Worm (Caenorhabditis elegans) whole organism, L2 larva: Measurements from ENCODE around the gene C36A4.4.

Experiments
- C34F6.9 ChIP-seq: fragments of 150-350 bp; optimal IDR thresholded peaks from 2 replicates; lab custom pipeline; 2014; ENCODE audit warnings: missing biosample characterization, missing genetic modification characterization
- F13H6.1 ChIP-seq: sonication (generic microtip); optimal IDR thresholded peaks from 2 replicates; lab custom pipeline; 2016; ENCODE audit warnings: missing genetic modification characterization, missing compliant biosample characterization
- R02D3.7 ChIP-seq: fragments of 150-350 bp; optimal IDR thresholded peaks from 2 replicates; lab custom pipeline; 2014; ENCODE audit warnings: missing biosample characterization, missing genetic modification characterization
- Y55F3AM.14 ChIP-seq: fragments of 200-800 bp; sonication (Bioruptor generic); optimal IDR thresholded peaks from 2 replicates; lab custom pipeline; 2018; ENCODE audit warnings: mild to moderate bottlenecking, missing genetic modification characterization, missing compliant biosample characterization
- alr-1 ChIP-seq: fragments of 150-350 bp; optimal IDR thresholded peaks from 2 replicates; lab custom pipeline; 2014; ENCODE audit warnings: missing biosample characterization, missing genetic modification characterization
- ama-1 ChIP-seq: fragments of 150-350 bp; optimal IDR thresholded peaks from 2 replicates; lab custom pipeline; 2018; ENCODE audit warnings: inconsistent platforms
- blmp-1 ChIP-seq: sonication (generic microtip); optimal IDR thresholded peaks from 2 replicates; lab custom pipeline; 2017; ENCODE audit warnings: missing genetic modification characterization, mild to moderate bottlenecking, missing compliant biosample characterization, antibody characterized with exemption, moderate library complexity; ENCODE audit not compliant: insufficient read depth
- crh-2 ChIP-seq: sonication (generic microtip); optimal IDR thresholded peaks from 2 replicates; lab custom pipeline; 2017; ENCODE audit warnings: missing biosample characterization, missing genetic modification characterization
- egl-27 ChIP-seq: sonication (generic microtip); optimal IDR thresholded peaks from 3 replicates; lab custom pipeline; 2017; ENCODE audit warnings: missing biosample characterization, missing genetic modification reagents, missing genetic modification characterization
- elt-1 ChIP-seq: fragments of 150-350 bp; optimal IDR thresholded peaks from 2 replicates; lab custom pipeline; 2014; ENCODE audit warnings: missing biosample characterization, missing genetic modification characterization
- elt-3 ChIP-seq: sonication (generic microtip); optimal IDR thresholded peaks from 2 replicates; lab custom pipeline; 2017; ENCODE audit warnings: missing biosample characterization, missing genetic modification characterization
- fos-1 ChIP-seq: fragments of 150-350 bp; optimal IDR thresholded peaks from 2 replicates; lab custom pipeline; 2014; ENCODE audit warnings: missing biosample characterization, missing genetic modification characterization
- gmeb-1 ChIP-seq: fragments of 150-350 bp; optimal IDR thresholded peaks from 2 replicates; lab custom pipeline; 2014; ENCODE audit warnings: missing biosample characterization, missing genetic modification characterization
- lin-11 ChIP-seq: fragments of 150-350 bp; sonication (generic microtip); optimal IDR thresholded peaks from 2 replicates; lab custom pipeline; 2014; ENCODE audit warnings: missing biosample characterization, missing genetic modification characterization, inconsistent platforms, mixed read lengths
- lin-13 ChIP-seq: fragments of 150-350 bp; optimal IDR thresholded peaks from 2 replicates; lab custom pipeline; 2014; ENCODE audit warnings: missing biosample characterization, missing genetic modification reagents, missing genetic modification characterization
- lin-39 ChIP-seq: fragments of 150-350 bp; optimal IDR thresholded peaks from 2 replicates; lab custom pipeline; 2014; ENCODE audit warnings: missing biosample characterization, missing genetic modification reagents, missing genetic modification characterization
- lsy-2 ChIP-seq, 2 experiments: fragments of 150-350 bp in 1 of 2; sonication (generic microtip) in 1 of 2; optimal IDR thresholded peaks; 2 replicates each; lab custom pipeline; 2014 to 2017; ENCODE audit warnings: missing biosample characterization in 2 of 2, missing genetic modification characterization in 2 of 2
- mab-5 ChIP-seq: fragments of 150-350 bp; optimal IDR thresholded peaks from 2 replicates; lab custom pipeline; 2014; ENCODE audit warnings: missing biosample characterization, missing genetic modification characterization
- mbf-1 ChIP-seq: sonication (generic microtip); optimal IDR thresholded peaks from 2 replicates; lab custom pipeline; 2017; ENCODE audit warnings: missing biosample characterization, missing genetic modification characterization
- nhr-12 ChIP-seq: fragments of 150-350 bp; optimal IDR thresholded peaks from 2 replicates; lab custom pipeline; 2014; ENCODE audit warnings: missing biosample characterization, missing genetic modification characterization
- nhr-237 ChIP-seq: fragments of 150-350 bp; optimal IDR thresholded peaks from 2 replicates; lab custom pipeline; 2014; ENCODE audit warnings: missing biosample characterization, missing genetic modification characterization
- nhr-25 ChIP-seq: fragments of 150-350 bp; sonication (generic microtip); optimal IDR thresholded peaks from 3 replicates; lab custom pipeline; 2014; ENCODE audit warnings: missing biosample characterization, missing genetic modification characterization
- nhr-77 ChIP-seq: fragments of 150-350 bp; optimal IDR thresholded peaks from 2 replicates; lab custom pipeline; 2014; ENCODE audit warnings: missing biosample characterization, missing genetic modification characterization
- peb-1 ChIP-seq: fragments of 150-350 bp; optimal IDR thresholded peaks from 2 replicates; lab custom pipeline; 2014; ENCODE audit warnings: missing biosample characterization, missing genetic modification characterization
- sma-3 ChIP-seq: sonication (generic microtip); optimal IDR thresholded peaks from 2 replicates; lab custom pipeline; 2016; ENCODE audit warnings: missing genetic modification reagents, missing genetic modification characterization, missing compliant biosample characterization
- sma-9 ChIP-seq, 2 experiments: fragments of 150-350 bp in 1 of 2; sonication (generic microtip) in 1 of 2; optimal IDR thresholded peaks; 2 replicates each; lab custom pipeline; 2014 to 2016; ENCODE audit warnings: missing genetic modification characterization in 2 of 2, mild to moderate bottlenecking in 1 of 2, missing biosample characterization in 1 of 2, missing compliant biosample characterization in 1 of 2, missing genetic modification reagents in 1 of 2, moderate library complexity in 1 of 2
- snpc-4 ChIP-seq: fragments of 150-350 bp; optimal IDR thresholded peaks from 2 replicates; lab custom pipeline; 2014; ENCODE audit warnings: missing biosample characterization, missing genetic modification characterization
- unc-39 ChIP-seq: fragments of 150-350 bp; optimal IDR thresholded peaks from 2 replicates; lab custom pipeline; 2014; ENCODE audit warnings: missing biosample characterization, missing genetic modification characterization
- unc-55 ChIP-seq: fragments of 150-350 bp; sonication (generic microtip); optimal IDR thresholded peaks from 3 replicates; lab custom pipeline; 2014; ENCODE audit warnings: missing biosample characterization, missing genetic modification reagents, missing genetic modification characterization
- zag-1 ChIP-seq: fragments of 150-350 bp; optimal IDR thresholded peaks from 2 replicates; lab custom pipeline; 2014; ENCODE audit warnings: missing biosample characterization, missing genetic modification characterization
- ztf-1 ChIP-seq: fragments of 200-800 bp; sonication (Bioruptor generic); conservative IDR thresholded peaks from 2 replicates; pipeline ENCODE4 v1.3.6; 2022; ENCODE audit warnings: missing genetic modification characterization, missing compliant biosample characterization
- ztf-11 ChIP-seq: sonication (generic microtip); optimal IDR thresholded peaks from 2 replicates; lab custom pipeline; 2017; ENCODE audit warnings: missing biosample characterization, missing genetic modification characterization

C36A4.4 gene

DNA sequence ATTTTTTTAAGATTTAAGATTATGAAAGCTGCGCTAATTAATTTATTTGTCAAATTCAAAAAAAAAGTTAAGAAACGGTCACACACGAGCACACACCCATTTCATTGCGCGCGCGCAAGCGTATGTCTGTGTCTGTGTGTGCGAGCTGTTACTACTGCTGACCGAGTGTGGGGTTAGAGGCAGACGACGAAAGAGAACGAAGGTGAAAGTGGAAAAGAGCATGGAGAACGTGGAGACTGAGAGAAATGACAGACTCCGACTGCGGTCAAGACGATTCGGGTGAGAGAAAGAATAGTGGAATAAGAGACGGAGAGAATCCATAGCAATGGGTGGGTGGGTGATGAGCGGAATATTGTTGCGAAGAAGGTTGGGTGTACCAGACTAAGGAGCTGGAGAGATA lies 23.3 kb downstream of the C36A4.4 start (continued):
- TF ChIP-seq mbf-1 (tag; lab: Kevin White, UChicago) (no peak), lin-13 (GFP tag; lab: Kevin White, UChicago) (no peak), crh-2 (tag; lab: Kevin White, UChicago) (peak; percentile 64), unc-39 (tag; lab: Kevin White, UChicago) (no peak), elt-1 (tag; lab: Kevin White, UChicago) (no peak), Y55F3AM.14 (GFP tag; lab: Kevin White, UChicago) (no peak), alr-1 (tag; lab: Kevin White, UChicago) (no peak)

DNA sequence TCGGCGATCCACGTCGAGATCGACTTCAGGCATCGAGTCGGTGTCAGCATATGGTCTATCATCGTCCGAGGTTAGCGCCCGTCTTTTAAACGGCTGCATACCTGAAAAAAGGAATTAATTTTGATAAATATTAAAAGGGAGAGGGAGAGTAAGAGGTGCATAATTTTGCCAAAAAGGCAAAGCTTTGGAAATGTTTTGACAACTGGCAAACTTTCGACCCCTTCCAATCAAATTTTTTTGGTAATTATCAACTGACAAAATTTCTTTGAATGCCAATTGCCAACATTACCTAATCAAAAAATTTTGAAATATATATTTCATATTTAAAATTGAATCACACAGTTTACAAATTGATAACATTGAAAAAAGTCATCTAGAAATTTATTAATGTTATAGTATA lies 23.8 kb downstream of the C36A4.4 start, which contains the start of gene dpy-27:
dpy-27 (minus strand) TSS at position 101 of the 400 bp plus-strand sequence.
- TF ChIP-seq peb-1 (no peak), lin-39 (tag; lab: Kevin White, UChicago) (no peak), blmp-1 (tag; lab: Kevin White, UChicago) (no peak), unc-55 (GFP tag; lab: Kevin White, UChicago) (no peak), nhr-25 (tag; lab: Kevin White, UChicago) (no peak), lin-13 (GFP tag; lab: Kevin White, UChicago) (no peak), Y55F3AM.14 (GFP tag; lab: Kevin White, UChicago) (no peak), snpc-4 (tag; lab: Kevin White, UChicago) (no peak), sma-9 (GFP tag; optimal IDR thresholded peaks at IDR 0.05; lab: Kevin White, UChicago) (no peak), sma-9 (tag; optimal IDR thresholded peaks at IDR 0.05; lab: Kevin White, UChicago) (no peak), ztf-11 (tag; lab: Kevin White, UChicago) (no peak), lin-11 (tag; lab: Kevin White, UChicago) (no peak), gmeb-1 (no peak), ama-1 (lab: Kevin White, UChicago) (no peak)
- TF ChIP-seq, all 48 proteins: peak for 0

DNA sequence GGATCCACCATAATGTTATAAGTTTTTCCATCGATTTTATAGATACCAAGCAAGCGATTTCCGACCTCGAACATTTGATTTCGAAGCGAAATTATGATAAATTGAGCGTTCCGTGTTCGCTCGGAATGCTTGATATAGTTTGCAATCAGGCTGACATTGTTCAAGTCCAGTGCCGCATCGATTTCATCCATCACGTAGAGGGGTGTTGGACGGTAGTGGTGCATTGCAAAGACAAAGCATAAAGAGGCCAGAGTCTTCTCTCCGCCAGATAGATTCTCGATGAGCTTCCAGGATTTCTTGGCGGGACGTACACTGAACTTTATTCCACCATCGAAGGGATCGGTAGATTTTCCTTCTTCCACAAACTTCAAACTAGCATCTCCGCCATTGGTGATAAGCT lies 29.0 kb downstream of the C36A4.4 start:
- TF ChIP-seq sma-9 (GFP tag; optimal IDR thresholded peaks at IDR 0.05; lab: Kevin White, UChicago): no peak
- no peak for TF ChIP-seq sma-9 (tag; optimal IDR thresholded peaks at IDR 0.05; lab: Kevin White, UChicago)
- no peak for TF ChIP-seq zag-1 (tag; lab: Kevin White, UChicago)
- TF ChIP-seq R02D3.7 (tag; lab: Kevin White, UChicago): no peak
- TF ChIP-seq elt-3: no peak
- TF ChIP-seq mab-5 (tag; lab: Kevin White, UChicago): no peak
- TF ChIP-seq nhr-12 (tag; lab: Kevin White, UChicago): no peak
- no peak for TF ChIP-seq gmeb-1
- no peak for TF ChIP-seq fos-1
- no peak for TF ChIP-seq alr-1 (tag; lab: Kevin White, UChicago)
- TF ChIP-seq nhr-237 (tag; lab: Kevin White, UChicago): no peak
- no peak for TF ChIP-seq F13H6.1 (tag; lab: Kevin White, UChicago)
- no peak for TF ChIP-seq lin-39 (tag; lab: Kevin White, UChicago)
- no peak for TF ChIP-seq C34F6.9 (tag; lab: Kevin White, UChicago)
- TF ChIP-seq snpc-4 (tag; lab: Kevin White, UChicago): no peak
- TF ChIP-seq lin-13 (GFP tag; lab: Kevin White, UChicago): no peak
- TF ChIP-seq nhr-77 (tag; lab: Kevin White, UChicago): no peak
- no peak for TF ChIP-seq ztf-1 (GFP tag; lab: Robert Waterston, UW)
- TF ChIP-seq crh-2 (tag; lab: Kevin White, UChicago): no peak
- TF ChIP-seq unc-39 (tag; lab: Kevin White, UChicago): no peak

DNA sequence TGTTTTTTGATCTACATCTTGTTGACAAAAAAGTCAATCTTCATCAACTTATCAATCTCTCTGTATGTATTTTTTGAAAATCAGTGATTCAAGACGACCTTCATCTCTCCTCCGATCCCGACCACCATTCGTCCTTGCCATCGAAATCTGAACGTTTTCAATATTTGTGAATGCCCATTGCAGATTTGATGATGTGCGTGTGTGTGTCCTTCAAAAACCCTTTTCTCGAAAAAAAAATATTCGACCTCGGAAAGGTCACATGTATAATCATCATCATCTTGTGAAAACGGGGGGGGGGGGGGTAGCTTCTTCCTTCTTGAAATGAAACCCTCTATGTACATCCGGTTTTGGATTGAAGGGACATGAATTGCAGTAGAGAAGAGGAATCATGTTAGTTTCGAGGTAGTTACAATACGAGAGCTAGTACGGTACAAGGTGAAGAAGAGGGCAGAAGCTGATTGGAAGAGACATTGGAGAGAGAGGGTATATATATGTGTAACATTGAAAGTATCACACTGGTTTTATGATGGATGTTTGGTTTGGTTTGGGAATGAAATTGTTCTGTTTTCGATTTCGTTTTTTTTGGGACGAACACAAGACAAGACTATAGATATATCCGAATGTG lies 30.9 kb downstream of the C36A4.4 start:
- peak; percentile 13 for TF ChIP-seq sma-3
- TF ChIP-seq gmeb-1: no peak
- TF ChIP-seq lsy-2 (tag; optimal IDR thresholded peaks at IDR 0.05; lab: Kevin White, UChicago): peak in 1 of 2 experiments; percentile 4
- peak; percentile 33 for TF ChIP-seq crh-2 (tag; lab: Kevin White, UChicago)
- TF ChIP-seq egl-27 (tag; lab: Kevin White, UChicago): no peak
- TF ChIP-seq nhr-25 (tag; lab: Kevin White, UChicago): peak; percentile 93
- TF ChIP-seq blmp-1 (tag; lab: Kevin White, UChicago): peak; percentile 43
- TF ChIP-seq, all 48 proteins: peak for 5
